Worm (Caenorhabditis elegans): Measurements from ENCODE around the gene C18G1.6.

DNA sequence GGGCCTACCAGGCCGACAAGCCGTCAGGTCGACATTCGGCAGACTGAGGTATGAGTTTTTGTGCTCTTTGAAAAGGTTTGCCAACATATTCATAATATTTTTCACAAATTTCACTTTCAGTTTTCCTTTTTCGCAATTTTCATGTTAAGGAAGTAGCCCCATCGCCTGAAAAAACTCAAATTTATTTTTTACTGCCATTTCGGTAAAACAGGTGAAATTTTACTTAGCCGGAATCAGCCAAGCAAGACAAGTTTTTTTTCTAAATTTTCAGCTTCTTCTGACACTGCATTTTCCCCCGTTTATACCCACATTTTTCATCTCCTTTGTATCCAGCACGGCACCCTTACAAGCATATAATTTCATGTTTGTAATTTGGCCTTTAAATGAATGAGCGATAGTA lies 41.2 kb downstream of the C18G1.6 start, which contains the start of gene R02F11.11:
- TF ChIP-seq elt-4 (tag; optimal IDR thresholded peaks at IDR 0.05): no peak
- no peak for TF ChIP-seq fkh-10 (GFP tag; optimal IDR thresholded peaks at IDR 0.05)
- TF ChIP-seq nhr-11 (tag; optimal IDR thresholded peaks at IDR 0.05): no peak
